Fruit fly (Drosophila melanogaster) whole organism, embryonic: Measurements from ENCODE around the gene CG33120.

ENCODE experiments used
- CG11247 ChIP-seq: fragments of 200-800 bp; sonication (Bioruptor generic); IDR thresholded peaks from 2 replicates; pipeline ENCODE4 v1.3.6; 2022; ENCODE audit warnings: missing biosample characterization, missing genetic modification characterization
- CG3065 ChIP-seq: fragments of 200-800 bp; sonication (Bioruptor generic); optimal IDR thresholded peaks from 2 replicates; lab custom pipeline; 2016; ENCODE audit warnings: missing biosample characterization, missing genetic modification characterization
- Max ChIP-seq: fragments of 200-800 bp; sonication (Bioruptor generic); optimal IDR thresholded peaks from 2 replicates; lab custom pipeline; 2016; ENCODE audit warnings: missing biosample characterization, mild to moderate bottlenecking, missing genetic modification characterization
- Optix ChIP-seq: fragments of 200-800 bp; sonication (Bioruptor generic); IDR thresholded peaks from 3 replicates; pipeline ENCODE4 v1.3.6; 2022; ENCODE audit warnings: missing biosample characterization, missing genetic modification characterization
- Scr ChIP-seq: fragments of 200-800 bp; sonication (Bioruptor generic); IDR thresholded peaks from 2 replicates; pipeline ENCODE4 v1.3.6; 2022; ENCODE audit warnings: missing biosample characterization, missing genetic modification characterization; ENCODE audit not compliant: partially characterized antibody
- btn ChIP-seq: fragments of 200-800 bp; sonication (Bioruptor generic); optimal IDR thresholded peaks from 2 replicates; lab custom pipeline; 2016; ENCODE audit warnings: missing biosample characterization, missing genetic modification characterization
- croc ChIP-seq: fragments of 200-800 bp; sonication (Bioruptor generic); conservative IDR thresholded peaks from 3 replicates; pipeline ENCODE4 v1.3.6; 2022; ENCODE audit warnings: missing biosample characterization, missing genetic modification characterization
- dpn ChIP-seq, 2 experiments: fragments of 200-800 bp; sonication (Bioruptor generic); optimal IDR thresholded peaks; 3 replicates each; lab custom pipeline; 2016; ENCODE audit warnings: missing biosample characterization in 2 of 2, missing genetic modification characterization in 2 of 2
- fru ChIP-seq: fragments of >200 bp; optimal IDR thresholded peaks from 2 replicates; lab custom pipeline; 2017
- nerfin-2 ChIP-seq: fragments of 200-800 bp; sonication (Bioruptor generic); IDR thresholded peaks from 2 replicates; pipeline ENCODE4 v1.3.6; 2022; ENCODE audit warnings: missing biosample characterization, missing genetic modification characterization; ENCODE audit not compliant: partially characterized antibody
- psq ChIP-seq: fragments of 200-800 bp; sonication (Bioruptor generic); optimal IDR thresholded peaks from 2 replicates; lab custom pipeline; 2017; ENCODE audit warnings: missing biosample characterization, missing genetic modification characterization
- ttk ChIP-seq: fragments of 200-800 bp; sonication (Bioruptor generic); IDR thresholded peaks from 2 replicates; pipeline ENCODE4 v2.1.2; 2022; ENCODE audit warnings: missing biosample characterization, missing genetic modification characterization

DNA sequence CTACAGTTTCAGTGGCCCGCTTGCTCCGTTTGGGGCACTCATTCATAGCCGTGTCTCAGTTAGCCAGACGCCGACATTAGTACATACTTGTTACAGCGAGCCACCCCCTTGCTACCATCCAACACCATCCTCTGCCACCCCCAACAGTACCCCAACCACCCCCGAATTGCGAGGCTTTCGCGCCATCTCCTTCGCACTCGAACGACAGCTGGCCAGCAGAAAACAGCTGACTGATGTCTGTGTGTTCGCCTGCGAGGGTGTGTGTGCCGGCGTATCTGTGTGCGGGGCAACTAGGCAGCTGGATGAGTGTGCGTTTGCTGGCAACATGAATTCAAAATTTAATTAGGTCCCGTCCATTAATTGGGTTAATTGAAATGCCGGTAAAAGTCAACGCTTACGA is 38.4 kb upstream of the CG33120 start:
- TF ChIP-seq Scr (no peak), fru (lab: Kevin White, UChicago) (no peak), ttk (GFP tag; lab: Robert Waterston, UW) (no peak), psq (no peak), croc (GFP tag; lab: Robert Waterston, UW) (no peak), Max (GFP tag; lab: Kevin White, UChicago) (no peak), CG11247 (GFP tag; lab: Robert Waterston, UW) (no peak), Optix (GFP tag; lab: Robert Waterston, UW) (no peak), CG3065 (GFP tag; lab: Kevin White, UChicago) (no peak), dpn (GFP tag; optimal IDR thresholded peaks at IDR 0.05; lab: Kevin White, UChicago) (no peak), btn (GFP tag; lab: Kevin White, UChicago) (no peak), nerfin-2 (GFP tag; lab: Robert Waterston, UW) (no peak)
